Worm (Caenorhabditis elegans) whole organism, early embryonic: ENCODE results near the gene F53F4.7.

Source experiments
- B0310.2 ChIP-seq: sonication (generic microtip); optimal IDR thresholded peaks from 2 replicates; lab custom pipeline; 2016; ENCODE audit warnings: mild to moderate bottlenecking, missing genetic modification characterization, missing compliant biosample characterization
- F13C5.2 ChIP-seq: sonication (generic microtip); optimal IDR thresholded peaks from 2 replicates; lab custom pipeline; 2017; ENCODE audit warnings: mild to moderate bottlenecking, missing genetic modification characterization, inconsistent platforms, missing compliant biosample characterization
- aly-1 ChIP-seq: sonication (generic microtip); optimal IDR thresholded peaks from 2 replicates; lab custom pipeline; 2016; ENCODE audit warnings: missing genetic modification characterization, missing compliant biosample characterization
- ama-1 ChIP-seq: fragments of 150-350 bp; optimal IDR thresholded peaks from 2 replicates; lab custom pipeline; 2014
- ceh-13 ChIP-seq: fragments of 200-800 bp; sonication (Bioruptor generic); optimal IDR thresholded peaks from 2 replicates; lab custom pipeline; 2018; ENCODE audit warnings: mild to moderate bottlenecking, missing genetic modification characterization, missing compliant biosample characterization
- ets-7 ChIP-seq: sonication (generic microtip); optimal IDR thresholded peaks from 2 replicates; lab custom pipeline; 2016; ENCODE audit warnings: missing genotype, missing genetic modification characterization, missing compliant biosample characterization
- flt-1 ChIP-seq: fragments of 200-800 bp; sonication (Bioruptor generic); IDR thresholded peaks from 2 replicates; pipeline ENCODE4 v1.3.6; 2022; ENCODE audit warnings: missing genetic modification characterization, missing compliant biosample characterization
- hmbx-1 ChIP-seq: sonication (generic microtip); optimal IDR thresholded peaks from 2 replicates; lab custom pipeline; 2016; ENCODE audit warnings: mild to moderate bottlenecking, missing genetic modification characterization, missing compliant biosample characterization
- hmg-4 ChIP-seq: fragments of 200-800 bp; sonication (Bioruptor generic); optimal IDR thresholded peaks from 2 replicates; lab custom pipeline; 2018; ENCODE audit warnings: mild to moderate bottlenecking, missing genetic modification characterization, missing compliant biosample characterization
- hnd-1 ChIP-seq: sonication (generic microtip); optimal IDR thresholded peaks from 2 replicates; lab custom pipeline; 2016; ENCODE audit warnings: missing genetic modification characterization, missing compliant biosample characterization
- pes-1 ChIP-seq: fragments of 200-800 bp; sonication (Bioruptor generic); IDR thresholded peaks from 2 replicates; pipeline ENCODE4 v1.3.6; 2022; ENCODE audit warnings: missing genetic modification reagents, missing genetic modification characterization, missing compliant biosample characterization
- sea-1 ChIP-seq: fragments of 200-800 bp; sonication (Bioruptor generic); conservative IDR thresholded peaks from 2 replicates; pipeline ENCODE4 v1.3.6; 2022; ENCODE audit warnings: missing genetic modification characterization, missing compliant biosample characterization
- tra-4 ChIP-seq: sonication (generic microtip); optimal IDR thresholded peaks from 2 replicates; lab custom pipeline; 2017; ENCODE audit warnings: missing genetic modification characterization, missing compliant biosample characterization

ce11 chrV:13587902-13588301 lies 25.9 kb downstream of the F53F4.7 start, which contains the start of gene F53F4.17:
- TF ChIP-seq tra-4 (tag; lab: Kevin White, UChicago) (no peak), F13C5.2 (tag; lab: Kevin White, UChicago) (no peak), sea-1 (GFP tag; lab: Robert Waterston, UW) (no peak), hmbx-1 (no peak), flt-1 (GFP tag; lab: Robert Waterston, UW) (no peak), hnd-1 (tag; lab: Kevin White, UChicago) (no peak), aly-1 (tag; lab: Kevin White, UChicago) (no peak), ets-7 (tag; lab: Kevin White, UChicago) (no peak), hmg-4 (GFP tag; lab: Kevin White, UChicago) (no peak), B0310.2 (tag; lab: Kevin White, UChicago) (no peak), ama-1 (lab: Kevin White, UChicago) (no peak), pes-1 (GFP tag; lab: Robert Waterston, UW) (no peak), ceh-13 (GFP tag; lab: Kevin White, UChicago) (no peak)
